Fruit fly (Drosophila melanogaster): ENCODE results near the gene Mbs.

DNA sequence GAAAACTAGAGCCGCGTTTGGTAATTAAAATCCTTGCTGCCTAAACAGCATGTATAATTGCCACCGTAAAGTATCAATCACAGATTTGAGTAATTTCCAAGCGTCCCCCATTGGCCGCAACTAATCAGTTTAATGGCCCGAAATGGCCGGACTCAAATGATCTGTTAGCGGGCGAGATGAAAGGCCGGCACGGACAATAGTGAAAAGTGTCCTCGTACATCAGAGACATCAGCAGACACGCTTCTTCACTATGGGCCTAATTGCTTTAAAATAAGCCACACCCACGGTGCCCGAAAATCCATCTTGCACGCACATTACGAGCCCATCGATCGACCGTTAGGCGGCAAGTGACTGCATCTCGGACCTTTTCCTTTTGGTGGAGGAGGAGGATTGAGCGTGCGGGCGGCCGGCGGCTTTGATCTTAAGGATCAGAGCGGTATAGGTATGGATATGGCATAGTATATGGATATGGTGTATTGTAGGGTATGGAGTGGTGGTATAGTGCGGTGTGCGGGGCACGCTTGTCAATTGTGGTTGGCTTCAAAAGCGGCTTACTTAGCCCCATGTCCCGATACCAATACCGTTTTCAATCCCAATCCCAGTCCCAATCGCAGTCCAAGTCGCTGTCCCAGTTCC is 39.3 kb upstream of the Mbs start:
- no peak for TF ChIP-seq Dll (optimal IDR thresholded peaks at IDR 0.05)
- TF ChIP-seq EcR (GFP tag; optimal IDR thresholded peaks at IDR 0.05) = no peak
- no peak for TF ChIP-seq usp (GFP tag; optimal IDR thresholded peaks at IDR 0.05)
- no peak for TF ChIP-seq CG8478 (optimal IDR thresholded peaks at IDR 0.05)
- TF ChIP-seq psq (optimal IDR thresholded peaks at IDR 0.05) = no peak
